Fruit fly (Drosophila melanogaster): ENCODE measurements around the gene Vav.

DNA sequence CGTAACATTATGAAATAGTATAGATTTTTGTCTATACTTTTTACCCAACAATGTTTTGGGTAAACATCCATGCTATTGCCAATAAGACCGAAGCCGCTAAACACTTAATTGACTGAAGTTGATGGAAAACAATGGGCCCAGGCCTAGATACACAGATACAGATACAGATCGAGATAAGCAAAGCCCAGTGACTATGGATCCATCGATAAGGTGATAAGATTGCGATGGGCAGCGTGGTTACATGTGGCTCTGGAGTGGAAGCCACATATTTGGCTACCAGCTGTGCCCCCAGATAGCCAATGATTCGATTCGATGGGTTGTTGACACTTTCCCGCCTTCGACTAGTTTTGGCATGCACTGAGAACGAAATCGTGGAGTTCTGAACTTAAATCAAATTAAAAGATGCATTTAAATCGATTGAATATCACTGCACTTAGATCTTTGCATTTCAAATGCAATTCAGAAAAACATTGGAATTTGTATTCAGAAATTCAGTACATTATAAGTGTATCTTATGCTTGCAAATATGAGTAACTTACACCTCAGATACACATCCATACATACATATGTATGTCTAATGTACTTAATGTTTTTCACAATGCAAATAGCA, 21.3 kb upstream of the Vav start:
- TF ChIP-seq tai (GFP tag; optimal IDR thresholded peaks at IDR 0.05), result no peak
- TF ChIP-seq sage (GFP tag; optimal IDR thresholded peaks at IDR 0.05), result no peak
- no peak for TF ChIP-seq Rel (GFP tag; optimal IDR thresholded peaks at IDR 0.05)
- no peak for TF ChIP-seq Rel (tag; optimal IDR thresholded peaks at IDR 0.05)
- no peak for TF ChIP-seq rgr (GFP tag; optimal IDR thresholded peaks at IDR 0.05)
- no peak for TF ChIP-seq usp (GFP tag; optimal IDR thresholded peaks at IDR 0.05)
